Fruit fly (Drosophila melanogaster) whole organism, embryonic: ENCODE data around the gene CG31077.

Source experiments
- Atf6 ChIP-seq: fragments of 200-800 bp; sonication (Bioruptor generic); IDR thresholded peaks from 2 replicates; pipeline ENCODE4 v1.3.6; 2022; ENCODE audit warnings: missing biosample characterization, missing genetic modification characterization
- Bgb ChIP-seq: fragments of 200-800 bp; sonication (Bioruptor generic); IDR thresholded peaks from 2 replicates; pipeline ENCODE4 v1.3.6; 2022; ENCODE audit warnings: missing biosample characterization, missing genetic modification characterization; ENCODE audit not compliant: partially characterized antibody
- CG10366 ChIP-seq: fragments of 200-800 bp; sonication (Bioruptor generic); IDR thresholded peaks from 2 replicates; pipeline ENCODE4 v1.3.6; 2022; ENCODE audit warnings: missing biosample characterization, missing genetic modification characterization
- CG10979 ChIP-seq: fragments of 200-800 bp; sonication (Bioruptor generic); optimal IDR thresholded peaks from 2 replicates; lab custom pipeline; 2018; ENCODE audit warnings: missing biosample characterization, mild to moderate bottlenecking, missing genetic modification characterization, moderate library complexity
- CG11504 ChIP-seq: fragments of 200-800 bp; sonication (Bioruptor generic); optimal IDR thresholded peaks from 3 replicates; lab custom pipeline; 2019; ENCODE audit warnings: missing biosample characterization, mild to moderate bottlenecking, missing genetic modification characterization, moderate library complexity
- CG11696 ChIP-seq: fragments of 200-800 bp; sonication (Bioruptor generic); IDR thresholded peaks from 2 replicates; pipeline ENCODE4 v1.3.6; 2022; ENCODE audit warnings: missing biosample characterization, missing genetic modification characterization
- CG12299 ChIP-seq: fragments of 200-800 bp; sonication (Bioruptor generic); optimal IDR thresholded peaks from 2 replicates; lab custom pipeline; 2018; ENCODE audit warnings: missing biosample characterization, mild to moderate bottlenecking, missing genetic modification characterization
- CG1233 ChIP-seq: fragments of 200-800 bp; sonication (Bioruptor generic); optimal IDR thresholded peaks from 4 replicates; lab custom pipeline; 2018; ENCODE audit warnings: missing biosample characterization, mild to moderate bottlenecking, missing genetic modification characterization
- CG1602 ChIP-seq: fragments of 200-800 bp; sonication (Bioruptor generic); optimal IDR thresholded peaks from 3 replicates; lab custom pipeline; 2016; ENCODE audit warnings: missing biosample characterization, missing genetic modification characterization
- CG16815 ChIP-seq: fragments of 200-800 bp; sonication (Bioruptor generic); optimal IDR thresholded peaks from 3 replicates; lab custom pipeline; 2017; ENCODE audit warnings: missing biosample characterization, mild to moderate bottlenecking, missing genetic modification characterization
- CG2678 ChIP-seq: fragments of 200-800 bp; sonication (Bioruptor generic); optimal IDR thresholded peaks from 3 replicates; lab custom pipeline; 2019; ENCODE audit warnings: missing biosample characterization, mild to moderate bottlenecking, missing genetic modification characterization, moderate library complexity
- CG6854 ChIP-seq: fragments of 200-800 bp; sonication (Bioruptor generic); optimal IDR thresholded peaks from 3 replicates; lab custom pipeline; 2017; ENCODE audit warnings: missing biosample characterization, mild to moderate bottlenecking, missing genetic modification characterization
- CG7556 ChIP-seq: fragments of 200-800 bp; sonication (Bioruptor generic); optimal IDR thresholded peaks from 2 replicates; lab custom pipeline; 2017; ENCODE audit warnings: missing biosample characterization, mild to moderate bottlenecking, missing genetic modification characterization
- CG7963 ChIP-seq: fragments of 200-800 bp; sonication (Bioruptor generic); IDR thresholded peaks from 3 replicates; pipeline ENCODE4 v1.3.6; 2022; ENCODE audit warnings: missing biosample characterization, missing genetic modification characterization; ENCODE audit not compliant: partially characterized antibody
- CG8359 ChIP-seq: fragments of 200-800 bp; sonication (Bioruptor generic); optimal IDR thresholded peaks from 2 replicates; lab custom pipeline; 2017; ENCODE audit warnings: missing biosample characterization, mild to moderate bottlenecking, missing genetic modification characterization, borderline replicate concordance
- CG9215 ChIP-seq: fragments of 200-800 bp; sonication (Bioruptor generic); IDR thresholded peaks from 2 replicates; pipeline ENCODE4 v1.3.6; 2022; ENCODE audit warnings: missing biosample characterization, missing genetic modification characterization
- CG9437 ChIP-seq: fragments of 200-800 bp; sonication (Bioruptor generic); optimal IDR thresholded peaks from 2 replicates; lab custom pipeline; 2018; ENCODE audit warnings: missing biosample characterization, mild to moderate bottlenecking, missing genetic modification characterization
- Camta ChIP-seq: fragments of 200-800 bp; sonication (Bioruptor generic); optimal IDR thresholded peaks from 2 replicates; lab custom pipeline; 2016; ENCODE audit warnings: missing biosample characterization, missing genetic modification characterization
- D19A ChIP-seq: fragments of 200-800 bp; optimal IDR thresholded peaks from 3 replicates; lab custom pipeline; 2019; ENCODE audit warnings: missing biosample characterization, mild to moderate bottlenecking, missing genetic modification characterization, moderate library complexity
- Dp ChIP-seq: fragments of 200-800 bp; sonication (Bioruptor generic); optimal IDR thresholded peaks from 2 replicates; lab custom pipeline; 2018; ENCODE audit warnings: missing biosample characterization, mild to moderate bottlenecking, missing genetic modification characterization, moderate library complexity
- ERR ChIP-seq: fragments of 200-800 bp; sonication (Bioruptor generic); optimal IDR thresholded peaks from 2 replicates; lab custom pipeline; 2016; ENCODE audit warnings: missing biosample characterization, missing genetic modification characterization
- Eip74EF ChIP-seq, 2 experiments: fragments of 200-800 bp in 1 of 2; fragments of >200 bp in 1 of 2; sonication (Bioruptor generic) in 1 of 2; optimal IDR thresholded peaks; 2 replicates each; lab custom pipeline; 2017 to 2019; ENCODE audit warnings: missing biosample characterization in 2 of 2, missing genetic modification characterization in 2 of 2, mild to moderate bottlenecking in 1 of 2, moderate library complexity in 1 of 2
- Ets65A ChIP-seq: fragments of 200-800 bp; sonication (Bioruptor generic); peaks from one replicate; lab custom pipeline; 2016; ENCODE audit warnings: missing biosample characterization, missing genetic modification characterization
- Ets97D ChIP-seq: fragments of 200-800 bp; sonication (Bioruptor generic); optimal IDR thresholded peaks from 3 replicates; lab custom pipeline; 2016; ENCODE audit warnings: missing biosample characterization, missing genetic modification characterization
- Gug ChIP-seq: fragments of 200-800 bp; sonication (Bioruptor generic); IDR thresholded peaks from 4 replicates; pipeline ENCODE4 v1.3.6; 2022; ENCODE audit warnings: missing biosample characterization, missing genetic modification characterization
- Med ChIP-seq: fragments of 200-800 bp; sonication (Bioruptor generic); peaks from one replicate; lab custom pipeline; 2016; ENCODE audit warnings: missing biosample characterization, missing genetic modification characterization, mild to moderate bottlenecking, inconsistent platforms, moderate library complexity
- NFAT ChIP-seq: fragments of 200-800 bp; sonication (Bioruptor generic); IDR thresholded peaks from 2 replicates; pipeline ENCODE4 v1.3.6; 2022; ENCODE audit warnings: missing biosample characterization, missing genetic modification characterization
- Ravus ChIP-seq: fragments of 200-800 bp; sonication (Bioruptor generic); IDR thresholded peaks from 2 replicates; pipeline ENCODE4 v1.3.6; 2022; ENCODE audit warnings: missing biosample characterization, missing genetic modification characterization
- Sox100B ChIP-seq: fragments of 200-800 bp; sonication (Bioruptor generic); optimal IDR thresholded peaks from 3 replicates; lab custom pipeline; 2018; ENCODE audit warnings: missing biosample characterization, mild to moderate bottlenecking, missing genetic modification characterization
- az2 ChIP-seq: fragments of 200-800 bp; sonication (Bioruptor generic); optimal IDR thresholded peaks from 3 replicates; lab custom pipeline; 2016; ENCODE audit warnings: missing biosample characterization, missing genetic modification characterization
- bowl ChIP-seq: fragments of 200-800 bp; sonication (Bioruptor generic); IDR thresholded peaks from 2 replicates; pipeline ENCODE4 v1.3.6; 2022; ENCODE audit warnings: missing biosample characterization, missing genetic modification characterization
- bsh ChIP-seq, 2 experiments: fragments of 200-800 bp; sonication (Bioruptor generic); optimal IDR thresholded peaks; 2 replicates each; lab custom pipeline; 2017 to 2018; ENCODE audit warnings: mild to moderate bottlenecking in 2 of 2, missing biosample characterization in 2 of 2, missing genetic modification characterization in 2 of 2, moderate library complexity in 1 of 2
- chinmo ChIP-seq: fragments of 200-800 bp; sonication (Bioruptor generic); IDR thresholded peaks from 4 replicates; pipeline ENCODE4 v1.3.6; 2022; ENCODE audit warnings: missing biosample characterization, missing genetic modification characterization; ENCODE audit not compliant: partially characterized antibody
- crc ChIP-seq: fragments of 200-800 bp; sonication (Bioruptor generic); optimal IDR thresholded peaks from 2 replicates; lab custom pipeline; 2016; ENCODE audit warnings: missing biosample characterization, missing genetic modification characterization
- fd3F ChIP-seq: fragments of 200-800 bp; sonication (Bioruptor generic); optimal IDR thresholded peaks from 2 replicates; lab custom pipeline; 2018; ENCODE audit warnings: missing biosample characterization, mild to moderate bottlenecking, missing genetic modification characterization, moderate library complexity
- gro ChIP-seq: fragments of 200-800 bp; sonication (Bioruptor generic); optimal IDR thresholded peaks from 2 replicates; lab custom pipeline; 2016; ENCODE audit warnings: missing biosample characterization, missing genetic modification characterization
- gt ChIP-seq: fragments of 200-800 bp; sonication (Bioruptor generic); IDR thresholded peaks from 2 replicates; pipeline ENCODE4 v1.3.6; 2022; ENCODE audit warnings: missing biosample characterization, missing genetic modification characterization
- jumu ChIP-seq: fragments of 200-800 bp; sonication (Bioruptor generic); optimal IDR thresholded peaks from 3 replicates; lab custom pipeline; 2016; ENCODE audit warnings: missing biosample characterization, missing genetic modification characterization
- ken ChIP-seq: fragments of 200-800 bp; sonication (Bioruptor generic); IDR thresholded peaks from 3 replicates; pipeline ENCODE4 v1.3.6; 2022; ENCODE audit warnings: missing biosample characterization, missing genetic modification characterization
- mirr ChIP-seq: fragments of 200-800 bp; sonication (Bioruptor generic); optimal IDR thresholded peaks from 3 replicates; lab custom pipeline; 2018; ENCODE audit warnings: missing biosample characterization, mild to moderate bottlenecking, missing genetic modification characterization
- otp ChIP-seq: fragments of 200-800 bp; sonication (Bioruptor generic); IDR thresholded peaks from 3 replicates; pipeline ENCODE4, ENCODE4 v1.3.6; 2022; ENCODE audit warnings: missing biosample characterization, missing genetic modification characterization
- pb ChIP-seq: fragments of 200-800 bp; sonication (Bioruptor generic); optimal IDR thresholded peaks from 3 replicates; lab custom pipeline; 2016; ENCODE audit warnings: missing biosample characterization, missing genetic modification characterization
- pho ChIP-seq: fragments of 200-800 bp; sonication (Bioruptor generic); optimal IDR thresholded peaks from 2 replicates; lab custom pipeline; 2016; ENCODE audit warnings: missing biosample characterization, missing genetic modification characterization
- row ChIP-seq: fragments of 200-800 bp; sonication (Bioruptor generic); IDR thresholded peaks from 3 replicates; pipeline ENCODE4 v1.3.6; 2022; ENCODE audit warnings: missing biosample characterization, missing genetic modification characterization
- sd ChIP-seq: fragments of 200-800 bp; sonication (Bioruptor generic); optimal IDR thresholded peaks from 3 replicates; lab custom pipeline; 2018; ENCODE audit warnings: missing biosample characterization, mild to moderate bottlenecking, missing genetic modification characterization, moderate library complexity
- stwl ChIP-seq: fragments of 200-800 bp; sonication (Bioruptor generic); optimal IDR thresholded peaks from 3 replicates; lab custom pipeline; 2018; ENCODE audit warnings: missing biosample characterization, mild to moderate bottlenecking, missing genetic modification characterization, moderate library complexity
- tap ChIP-seq: fragments of 200-800 bp; optimal IDR thresholded peaks from 3 replicates; lab custom pipeline; 2019; ENCODE audit warnings: missing biosample characterization, mild to moderate bottlenecking, missing genetic modification characterization, moderate library complexity
- tgo ChIP-seq: fragments of 200-800 bp; sonication (Bioruptor generic); IDR thresholded peaks from 3 replicates; pipeline ENCODE4 v1.3.6; 2022; ENCODE audit warnings: missing biosample characterization, missing genetic modification characterization
- wdn ChIP-seq: fragments of 200-800 bp; sonication (Bioruptor generic); IDR thresholded peaks from 2 replicates; pipeline ENCODE4 v1.3.6; 2022; ENCODE audit warnings: missing biosample characterization, missing genetic modification characterization
- wor ChIP-seq: fragments of 200-800 bp; sonication (Bioruptor generic); IDR thresholded peaks from 2 replicates; pipeline ENCODE4 v1.3.6; 2022; ENCODE audit warnings: missing biosample characterization, missing genetic modification characterization
- z ChIP-seq: fragments of 200-800 bp; sonication (Bioruptor generic); IDR thresholded peaks from 3 replicates; pipeline ENCODE4 v1.3.6; 2022; ENCODE audit warnings: missing biosample characterization, missing genetic modification characterization
- zf30C ChIP-seq: fragments of 200-800 bp; sonication (Bioruptor generic); optimal IDR thresholded peaks from 3 replicates; lab custom pipeline; 2018; ENCODE audit warnings: missing biosample characterization, mild to moderate bottlenecking, missing genetic modification characterization

CG31077 gene

DNA sequence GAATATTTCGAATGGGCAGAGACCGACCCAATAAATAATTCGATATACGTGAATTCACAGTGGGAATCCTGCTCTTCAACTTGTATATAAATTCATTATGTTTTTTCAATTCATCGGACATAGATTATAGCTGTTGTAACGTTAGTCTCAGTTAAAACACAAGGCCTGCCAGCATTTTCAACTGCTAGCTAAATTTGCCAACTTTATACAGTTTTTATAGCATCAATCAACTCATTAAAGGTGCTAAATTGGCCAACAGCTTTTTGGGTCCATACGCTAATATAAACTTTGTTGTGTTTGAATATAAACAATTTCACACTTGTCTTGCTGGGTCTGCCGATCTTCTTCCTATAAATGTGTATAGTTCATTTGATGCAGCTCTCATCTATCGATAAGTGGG, 17.4 kb upstream of the CG31077 start:
- TF ChIP-seq CG8359 (GFP tag; lab: Kevin White, UChicago) (no peak), z (no peak), Eip74EF (GFP tag; optimal IDR thresholded peaks at IDR 0.05; lab: Kevin White, UChicago) (peak in 1 of 2 experiments; percentile 13), ken (GFP tag; lab: Robert Waterston, UW) (no peak), wdn (GFP tag; lab: Robert Waterston, UW) (no peak), D19A (tag; lab: Kevin White, UChicago) (no peak), NFAT (GFP tag; lab: Robert Waterston, UW) (no peak), CG11696 (no peak), CG6854 (GFP tag; lab: Kevin White, UChicago) (no peak), gt (no peak), pb (GFP tag; lab: Kevin White, UChicago) (no peak), tap (tag; lab: Kevin White, UChicago) (no peak), gro (peak; percentile 62), Ets97D (no peak), crc (GFP tag; lab: Kevin White, UChicago) (no peak), jumu (no peak), CG11504 (tag; lab: Kevin White, UChicago) (no peak), Ravus (GFP tag; lab: Robert Waterston, UW) (no peak), Gug (GFP tag; lab: Robert Waterston, UW) (no peak), fd3F (GFP tag; lab: Kevin White, UChicago) (no peak), ERR (no peak), az2 (GFP tag; lab: Kevin White, UChicago) (no peak), CG1602 (no peak), otp (GFP tag; lab: Robert Waterston, UW) (no peak), CG1233 (no peak), CG16815 (GFP tag; lab: Kevin White, UChicago) (no peak), CG7556 (GFP tag; lab: Kevin White, UChicago) (no peak), CG9215 (GFP tag; lab: Robert Waterston, UW) (no peak), zf30C (no peak), Bgb (GFP tag; lab: Robert Waterston, UW) (no peak), CG2678 (tag; lab: Kevin White, UChicago) (peak; percentile 17), CG10366 (GFP tag; lab: Robert Waterston, UW) (no peak), Ets65A (no peak), sd (tag; lab: Kevin White, UChicago) (peak; percentile 23), chinmo (GFP tag; lab: Robert Waterston, UW) (0 out of 4 replicates have a peak, but pooled peaks have one; percentile 50), Atf6 (GFP tag; lab: Robert Waterston, UW) (peak; percentile 18; the same call in 1 of the 2 replicates), bowl (GFP tag; lab: Robert Waterston, UW) (no peak), mirr (GFP tag; lab: Kevin White, UChicago) (no peak), CG10979 (no peak), stwl (tag; lab: Kevin White, UChicago) (no peak), Camta (GFP tag; lab: Kevin White, UChicago) (no peak), tgo (GFP tag; lab: Robert Waterston, UW) (no peak), row (GFP tag; lab: Robert Waterston, UW) (no peak), bsh (GFP tag; optimal IDR thresholded peaks at IDR 0.05; lab: Kevin White, UChicago) (no peak), CG7963 (GFP tag; lab: Robert Waterston, UW) (no peak), Med (GFP tag; lab: Kevin White, UChicago) (peak; percentile 52), Sox100B (GFP tag; lab: Kevin White, UChicago) (no peak), Dp (GFP tag; lab: Kevin White, UChicago) (no peak), wor (GFP tag; lab: Robert Waterston, UW) (no peak), pho (GFP tag; lab: Kevin White, UChicago) (no peak), CG9437 (GFP tag; lab: Kevin White, UChicago) (no peak), CG12299 (tag; lab: Kevin White, UChicago) (no peak)
